Fruit fly (Drosophila melanogaster): ENCODE data around the gene TfIIA-S-2.

Gene TfIIA-S-2

dm6 chrX:964012-964411 lies 47.4 kb downstream of the TfIIA-S-2 start (continued):
- no peak for TF ChIP-seq CG34406 (GFP tag; optimal IDR thresholded peaks at IDR 0.05)
- peak; percentile 18 for TF ChIP-seq cyc (GFP tag; optimal IDR thresholded peaks at IDR 0.05)
- no peak for TF ChIP-seq CG6808 (GFP tag; optimal IDR thresholded peaks at IDR 0.05)
- no peak for TF ChIP-seq Eip75B (GFP tag; optimal IDR thresholded peaks at IDR 0.05)
- no peak for TF ChIP-seq Sox102F (GFP tag; optimal IDR thresholded peaks at IDR 0.05)

Data from whole organism, prepupa.